Worm (Caenorhabditis elegans): Measurements from ENCODE around the gene dhhc-14.

DNA sequence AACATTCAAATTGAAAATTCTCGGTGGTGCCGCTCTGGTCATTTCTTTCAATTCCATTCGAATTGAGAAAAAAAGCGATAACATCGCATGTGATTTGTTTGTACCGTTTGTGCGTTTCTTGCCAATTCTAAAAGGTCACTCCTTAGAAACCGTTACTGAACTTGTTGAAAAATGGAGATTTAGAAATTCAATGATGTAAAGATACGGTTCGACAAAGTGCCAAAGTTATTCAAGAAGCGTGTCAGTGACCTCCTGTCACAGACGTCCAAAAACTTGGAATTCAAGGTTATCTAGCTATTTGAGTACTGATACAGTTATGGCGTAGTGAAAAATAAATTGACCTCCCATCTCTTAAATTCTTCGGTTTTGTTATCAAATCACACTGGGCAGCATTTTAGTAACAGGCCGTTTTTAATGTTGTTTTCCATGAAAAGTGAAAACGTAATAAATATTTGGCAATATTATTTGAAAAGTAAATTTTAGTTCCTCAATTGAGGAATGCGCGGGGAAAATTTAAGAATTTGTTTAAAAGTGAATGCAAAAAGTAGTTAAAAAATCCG lies 32.8 kb downstream of the dhhc-14 start:
- no peak for TF ChIP-seq pha-4 (GFP tag; IDR thresholded peaks at IDR 0.05)
- no peak for TF ChIP-seq pha-4 (tag; optimal IDR thresholded peaks at IDR 0.05)
- no peak for TF ChIP-seq nhr-237 (tag; optimal IDR thresholded peaks at IDR 0.05)
